Fruit fly (Drosophila melanogaster) whole organism, embryonic: Measurements from ENCODE around the gene Tengl3.
A peak's percentile ranks its signal among the peaks of the same experiment; 100 is the strongest.

ENCODE experiments used
- Aef1 ChIP-seq: fragments of 200-800 bp; sonication (Bioruptor generic); IDR thresholded peaks from 3 replicates; pipeline ENCODE4 v1.3.6; 2022; ENCODE audit warnings: missing biosample characterization, missing genetic modification characterization
- B-H1 ChIP-seq: fragments of 200-800 bp; sonication (Bioruptor generic); IDR thresholded peaks from 3 replicates; pipeline ENCODE4 v1.3.6; 2022; ENCODE audit warnings: missing biosample characterization, missing genetic modification characterization
- CG10431 ChIP-seq: fragments of 200-800 bp; sonication (Bioruptor generic); optimal IDR thresholded peaks from 3 replicates; lab custom pipeline; 2018; ENCODE audit warnings: missing biosample characterization, mild to moderate bottlenecking, missing genetic modification characterization
- CG11093 ChIP-seq: fragments of 200-800 bp; sonication (Bioruptor generic); IDR thresholded peaks from 3 replicates; pipeline ENCODE4 v1.3.6; 2022; ENCODE audit warnings: missing biosample characterization, missing genetic modification characterization
- CG12219 ChIP-seq: fragments of 200-800 bp; sonication (Bioruptor generic); optimal IDR thresholded peaks from 3 replicates; lab custom pipeline; 2018; ENCODE audit warnings: missing biosample characterization, mild to moderate bottlenecking, missing genetic modification characterization
- CG12391 ChIP-seq: fragments of 200-800 bp; sonication (Bioruptor generic); optimal IDR thresholded peaks from 3 replicates; lab custom pipeline; 2018; ENCODE audit warnings: missing biosample characterization, mild to moderate bottlenecking, missing genetic modification characterization, moderate library complexity
- CG13287 ChIP-seq: fragments of 200-800 bp; sonication (Bioruptor generic); IDR thresholded peaks from 2 replicates; pipeline ENCODE4 v1.3.6; 2022; ENCODE audit warnings: missing biosample characterization, missing genetic modification characterization; ENCODE audit not compliant: partially characterized antibody
- CG13775 ChIP-seq: fragments of 200-800 bp; sonication (Bioruptor generic); optimal IDR thresholded peaks from 3 replicates; lab custom pipeline; 2017; ENCODE audit warnings: missing biosample characterization, mild to moderate bottlenecking, missing genetic modification characterization
- CG1529 ChIP-seq: fragments of 200-800 bp; sonication (Bioruptor generic); optimal IDR thresholded peaks from 3 replicates; lab custom pipeline; 2018; ENCODE audit warnings: missing biosample characterization, missing genetic modification characterization
- CG16779 ChIP-seq: fragments of 200-800 bp; sonication (Bioruptor generic); IDR thresholded peaks from 2 replicates; pipeline ENCODE4 v1.3.6; 2022; ENCODE audit warnings: missing biosample characterization, missing genetic modification characterization
- CG17568 ChIP-seq: fragments of 200-800 bp; sonication (Bioruptor generic); optimal IDR thresholded peaks from 2 replicates; lab custom pipeline; 2018; ENCODE audit warnings: missing biosample characterization, mild to moderate bottlenecking, missing genetic modification characterization, moderate library complexity
- CG17829 ChIP-seq: fragments of 200-800 bp; optimal IDR thresholded peaks from 2 replicates; lab custom pipeline; 2019; ENCODE audit warnings: missing biosample characterization, mild to moderate bottlenecking, missing genetic modification characterization, moderate library complexity
- CG2199 ChIP-seq: fragments of 200-800 bp; sonication (Bioruptor generic); IDR thresholded peaks from 3 replicates; pipeline ENCODE4 v1.3.6; 2022; ENCODE audit warnings: missing biosample characterization, missing genetic modification characterization
- CG2875 ChIP-seq: fragments of 200-800 bp; sonication (Bioruptor generic); optimal IDR thresholded peaks from 2 replicates; lab custom pipeline; 2017; ENCODE audit warnings: missing biosample characterization, mild to moderate bottlenecking, missing genetic modification characterization, missing genetic modification reagents
- CG31224 ChIP-seq: fragments of 200-800 bp; sonication (Bioruptor generic); IDR thresholded peaks from 2 replicates; pipeline ENCODE4 v1.3.6; 2022; ENCODE audit warnings: missing biosample characterization, missing genetic modification characterization
- CG3407 ChIP-seq: fragments of 200-800 bp; sonication (Bioruptor generic); optimal IDR thresholded peaks from 2 replicates; lab custom pipeline; 2018; ENCODE audit warnings: missing biosample characterization, mild to moderate bottlenecking, missing genetic modification characterization
- CG34224 ChIP-seq: fragments of 200-800 bp; sonication (Bioruptor generic); IDR thresholded peaks from 3 replicates; pipeline ENCODE4 v1.3.6; 2022; ENCODE audit warnings: missing biosample characterization, missing genetic modification characterization; ENCODE audit not compliant: partially characterized antibody
- CG5180 ChIP-seq: fragments of 200-800 bp; sonication (Bioruptor generic); optimal IDR thresholded peaks from 3 replicates; lab custom pipeline; 2017; ENCODE audit warnings: missing biosample characterization, missing genetic modification characterization, mild to moderate bottlenecking, moderate library complexity, missing genetic modification reagents
- CG8359 ChIP-seq: fragments of 200-800 bp; sonication (Bioruptor generic); optimal IDR thresholded peaks from 2 replicates; lab custom pipeline; 2017; ENCODE audit warnings: missing biosample characterization, mild to moderate bottlenecking, missing genetic modification characterization, borderline replicate concordance
- CG8924 ChIP-seq: fragments of 200-800 bp; optimal IDR thresholded peaks from 3 replicates; lab custom pipeline; 2019; ENCODE audit warnings: missing biosample characterization, mild to moderate bottlenecking, missing genetic modification characterization, moderate library complexity
- CG8944 ChIP-seq: fragments of 200-800 bp; sonication (Bioruptor generic); optimal IDR thresholded peaks from 3 replicates; lab custom pipeline; 2016; ENCODE audit warnings: missing biosample characterization, missing genetic modification characterization
- CG9817 ChIP-seq: fragments of 200-800 bp; sonication (Bioruptor generic); optimal IDR thresholded peaks from 2 replicates; lab custom pipeline; 2018; ENCODE audit warnings: missing biosample characterization, mild to moderate bottlenecking, missing genetic modification characterization, moderate library complexity
- Chrac-16 ChIP-seq: fragments of 200-800 bp; sonication (Bioruptor generic); optimal IDR thresholded peaks from 3 replicates; lab custom pipeline; 2016; ENCODE audit warnings: missing biosample characterization, missing genetic modification characterization
- CkIIα-i1 ChIP-seq: fragments of 200-800 bp; sonication (Bioruptor generic); IDR thresholded peaks from 2 replicates; pipeline ENCODE4 v1.3.6; 2022; ENCODE audit warnings: missing biosample characterization, missing genetic modification characterization
- Dfd ChIP-seq, 2 experiments: fragments of >200 bp; optimal IDR thresholded peaks; 2 replicates each; lab custom pipeline; 2017; ENCODE audit warnings: missing biosample characterization in 2 of 2, missing genetic modification characterization in 2 of 2
- Dip3 ChIP-seq: fragments of 200-800 bp; sonication (Bioruptor generic); optimal IDR thresholded peaks from 3 replicates; lab custom pipeline; 2016; ENCODE audit warnings: missing biosample characterization, missing genetic modification characterization
- Fer3 ChIP-seq: fragments of 200-800 bp; sonication (Bioruptor generic); optimal IDR thresholded peaks from 2 replicates; lab custom pipeline; 2018; ENCODE audit warnings: missing biosample characterization, mild to moderate bottlenecking, missing genetic modification characterization, moderate library complexity
- GATAe ChIP-seq: fragments of 200-800 bp; sonication (Bioruptor generic); conservative IDR thresholded peaks from 2 replicates; pipeline ENCODE4 v1.3.6; 2022; ENCODE audit warnings: missing biosample characterization, missing genetic modification characterization
- HLH3B ChIP-seq: fragments of 200-800 bp; sonication (Bioruptor generic); IDR thresholded peaks from 2 replicates; pipeline ENCODE4 v1.3.6; 2022; ENCODE audit warnings: missing biosample characterization, missing genetic modification characterization
- Hr78 ChIP-seq, 2 experiments: fragments of 200-800 bp in 1 of 2; fragments of >200 bp in 1 of 2; sonication (Bioruptor generic) in 1 of 2; optimal IDR thresholded peaks; 2 replicates each; lab custom pipeline; 2017 to 2019; ENCODE audit warnings: missing biosample characterization in 2 of 2, missing genetic modification characterization in 2 of 2, mild to moderate bottlenecking in 1 of 2, moderate library complexity in 1 of 2
- Max ChIP-seq: fragments of 200-800 bp; sonication (Bioruptor generic); optimal IDR thresholded peaks from 2 replicates; lab custom pipeline; 2016; ENCODE audit warnings: missing biosample characterization, mild to moderate bottlenecking, missing genetic modification characterization
- Mrtf ChIP-seq: fragments of 200-800 bp; sonication (Bioruptor generic); IDR thresholded peaks from 3 replicates; pipeline ENCODE4 v1.3.6; 2022; ENCODE audit warnings: missing biosample characterization, missing genetic modification characterization
- NC2α ChIP-seq: fragments of 200-800 bp; sonication (Bioruptor generic); optimal IDR thresholded peaks from 2 replicates; lab custom pipeline; 2016; ENCODE audit warnings: missing biosample characterization, missing genetic modification characterization
- Spps ChIP-seq: fragments of 200-800 bp; sonication (Bioruptor generic); optimal IDR thresholded peaks from 2 replicates; lab custom pipeline; 2018; ENCODE audit warnings: missing biosample characterization, mild to moderate bottlenecking, missing genetic modification characterization
- TFAM ChIP-seq: fragments of 200-800 bp; sonication (Bioruptor generic); optimal IDR thresholded peaks from 2 replicates; lab custom pipeline; 2017; ENCODE audit warnings: missing biosample characterization, missing genetic modification characterization, inconsistent platforms
- ab ChIP-seq: fragments of 200-800 bp; sonication (Bioruptor generic); optimal IDR thresholded peaks from 2 replicates; lab custom pipeline; 2016; ENCODE audit warnings: missing biosample characterization, missing genetic modification characterization
- ac ChIP-seq: fragments of 200-800 bp; sonication (Bioruptor generic); optimal IDR thresholded peaks from 3 replicates; lab custom pipeline; 2017; ENCODE audit warnings: missing biosample characterization, mild to moderate bottlenecking, missing genetic modification characterization
- cwo ChIP-seq: fragments of 200-800 bp; sonication (Bioruptor generic); optimal IDR thresholded peaks from 3 replicates; lab custom pipeline; 2017; ENCODE audit warnings: missing biosample characterization, missing genetic modification characterization, mild to moderate bottlenecking, moderate library complexity, missing genetic modification reagents
- ems ChIP-seq: fragments of 200-800 bp; sonication (Bioruptor generic); optimal IDR thresholded peaks from 3 replicates; lab custom pipeline; 2016; ENCODE audit warnings: missing biosample characterization, missing genetic modification characterization
- ewg ChIP-seq: fragments of 200-800 bp; sonication (Bioruptor generic); optimal IDR thresholded peaks from 3 replicates; lab custom pipeline; 2017; ENCODE audit warnings: mild to moderate bottlenecking, missing biosample characterization, missing genetic modification reagents, missing genetic modification characterization
- nmo ChIP-seq: fragments of 200-800 bp; sonication (Bioruptor generic); optimal IDR thresholded peaks from 2 replicates; lab custom pipeline; 2018; ENCODE audit warnings: missing biosample characterization, mild to moderate bottlenecking, missing genetic modification characterization, moderate library complexity
- odd ChIP-seq: fragments of 200-800 bp; sonication (Bioruptor generic); optimal IDR thresholded peaks from 2 replicates; lab custom pipeline; 2017; ENCODE audit warnings: missing biosample characterization, mild to moderate bottlenecking, missing genetic modification characterization
- pan ChIP-seq, 4 experiments: fragments of >200 bp in 3 of 4; fragments of 200-800 bp in 1 of 4; sonication (Bioruptor generic) in 1 of 4; optimal IDR thresholded peaks in 3 of 4; IDR thresholded peaks in 1 of 4; 2 replicates each; pipeline versions ENCODE4 v1.3.6 to Lab custom; 2017 to 2022; ENCODE audit warnings: missing biosample characterization in 2 of 4, missing genetic modification characterization in 2 of 4, mixed read lengths in 1 of 4
- pita ChIP-seq: fragments of 200-800 bp; sonication (Bioruptor generic); optimal IDR thresholded peaks from 2 replicates; lab custom pipeline; 2017; ENCODE audit warnings: missing biosample characterization, mild to moderate bottlenecking, missing genetic modification characterization
- sens ChIP-seq: fragments of 200-800 bp; sonication (Bioruptor generic); peaks from one replicate; lab custom pipeline; 2016; ENCODE audit warnings: missing biosample characterization, missing genetic modification characterization
- slp2 ChIP-seq: fragments of 200-800 bp; sonication (Bioruptor generic); optimal IDR thresholded peaks from 2 replicates; lab custom pipeline; 2016; ENCODE audit warnings: missing biosample characterization, missing genetic modification characterization
- stc ChIP-seq: fragments of 200-800 bp; sonication (Bioruptor generic); IDR thresholded peaks from 2 replicates; pipeline ENCODE4 v1.3.6; 2022; ENCODE audit warnings: missing biosample characterization, missing genetic modification characterization
- unpg ChIP-seq: fragments of 200-800 bp; sonication (Bioruptor generic); optimal IDR thresholded peaks from 3 replicates; lab custom pipeline; 2018; ENCODE audit warnings: missing biosample characterization, mild to moderate bottlenecking, missing genetic modification characterization, moderate library complexity
- wor ChIP-seq: fragments of 200-800 bp; sonication (Bioruptor generic); IDR thresholded peaks from 2 replicates; pipeline ENCODE4 v1.3.6; 2022; ENCODE audit warnings: missing biosample characterization, missing genetic modification characterization
- zf30C ChIP-seq: fragments of 200-800 bp; sonication (Bioruptor generic); optimal IDR thresholded peaks from 3 replicates; lab custom pipeline; 2018; ENCODE audit warnings: missing biosample characterization, mild to moderate bottlenecking, missing genetic modification characterization
- zfh1 ChIP-seq: fragments of 200-800 bp; sonication (Bioruptor generic); IDR thresholded peaks from 3 replicates; pipeline ENCODE4 v1.3.6; 2022; ENCODE audit warnings: missing biosample characterization, missing genetic modification characterization

Gene Tengl3

DNA sequence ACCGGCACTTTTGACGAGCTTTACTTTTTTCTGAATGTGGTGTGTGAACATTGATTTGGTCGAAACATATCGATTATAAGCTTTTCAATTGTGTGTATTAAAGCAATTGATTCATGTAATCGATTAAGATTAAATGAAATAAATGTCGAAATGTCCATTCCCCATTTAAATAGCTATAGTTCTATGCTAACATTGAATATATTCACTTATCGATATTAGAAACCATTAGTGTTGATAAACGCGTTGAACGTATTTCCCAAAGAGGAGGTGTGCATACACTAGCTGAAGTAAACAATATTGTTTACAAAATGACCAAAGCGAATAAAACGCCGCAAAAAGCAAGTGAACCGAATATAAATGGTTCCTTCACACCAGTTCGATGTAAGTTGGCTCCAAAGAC, 24.0 kb downstream of the Tengl3 start, which contains the start of the genes Uch and CG34174 (continued):
- no peak for TF ChIP-seq CG2875
- no peak for TF ChIP-seq CG1529
- peak; percentile 19 for TF ChIP-seq CG17829 (tag; lab: Kevin White, UChicago)
- no peak for TF ChIP-seq Fer3 (tag; lab: Kevin White, UChicago)
- no peak for TF ChIP-seq Dfd (GFP tag; optimal IDR thresholded peaks at IDR 0.05; lab: Kevin White, UChicago)
- TF ChIP-seq CG17568, result no peak
- no peak for TF ChIP-seq zf30C (GFP tag; lab: Kevin White, UChicago)
- no peak for TF ChIP-seq NC2α (GFP tag; lab: Kevin White, UChicago)
- TF ChIP-seq CG31224 (GFP tag; lab: Robert Waterston, UW), result no peak
- no peak for TF ChIP-seq slp2 (GFP tag; lab: Kevin White, UChicago)
- no peak for TF ChIP-seq TFAM (GFP tag; lab: Kevin White, UChicago)
- no peak for TF ChIP-seq GATAe (GFP tag; lab: Robert Waterston, UW)
- no peak for TF ChIP-seq wor (GFP tag; lab: Robert Waterston, UW)
- TF ChIP-seq Max (GFP tag; lab: Kevin White, UChicago), result peak; percentile 20
- no peak for TF ChIP-seq HLH3B (GFP tag; lab: Robert Waterston, UW)
- TF ChIP-seq Dip3, result no peak
- TF ChIP-seq CkIIα-i1 (GFP tag; lab: Robert Waterston, UW), result no peak
- TF ChIP-seq CG8924 (tag; lab: Kevin White, UChicago), result no peak
- no peak for TF ChIP-seq pita (GFP tag; lab: Kevin White, UChicago)
- no peak for TF ChIP-seq pan (optimal IDR thresholded peaks at IDR 0.05; lab: Kevin White, UChicago)
- no peak for TF ChIP-seq pan (GFP tag; optimal IDR thresholded peaks at IDR 0.05 in 1 of 2, IDR thresholded peaks at IDR 0.05 in 1 of 2)
- TF ChIP-seq ems, result no peak
- TF ChIP-seq CG13287 (GFP tag; lab: Robert Waterston, UW), result peak; percentile 87
- TF ChIP-seq ewg (GFP tag; lab: Kevin White, UChicago), result peak; percentile 25
- peak; percentile 5 for TF ChIP-seq Chrac-16 (GFP tag; lab: Kevin White, UChicago)
- TF ChIP-seq Mrtf, result no peak
- no peak for TF ChIP-seq CG8944 (GFP tag; lab: Kevin White, UChicago)
- no peak for TF ChIP-seq ab (GFP tag; lab: Kevin White, UChicago)
- peak; percentile 81 for TF ChIP-seq sens (GFP tag; lab: Kevin White, UChicago)
- TF ChIP-seq CG11093 (GFP tag; lab: Robert Waterston, UW), result no peak
- no peak for TF ChIP-seq CG8359
- TF ChIP-seq B-H1 (GFP tag; lab: Robert Waterston, UW), result no peak
- no peak for TF ChIP-seq Hr78 (GFP tag; optimal IDR thresholded peaks at IDR 0.05; lab: Kevin White, UChicago)
- TF ChIP-seq CG10431 (GFP tag; lab: Kevin White, UChicago), result no peak
- no peak for TF ChIP-seq odd (GFP tag; lab: Kevin White, UChicago)
- TF ChIP-seq CG12391, result no peak
- no peak for TF ChIP-seq CG12219
- TF ChIP-seq CG5180, result no peak
- TF ChIP-seq Aef1 (GFP tag; lab: Robert Waterston, UW), result no peak
- TF ChIP-seq stc, result no peak
- TF ChIP-seq CG13775 (GFP tag; lab: Kevin White, UChicago), result no peak
- TF ChIP-seq CG34224 (GFP tag; lab: Robert Waterston, UW), result peak; percentile 68; the same call in 2 of the 3 replicates
- no peak for TF ChIP-seq ac (GFP tag; lab: Kevin White, UChicago)
- no peak for TF ChIP-seq Spps (tag; lab: Kevin White, UChicago)
- peak; percentile 71 for TF ChIP-seq nmo
- TF ChIP-seq CG9817 (tag; lab: Kevin White, UChicago), result no peak
- TF ChIP-seq CG3407 (GFP tag; lab: Kevin White, UChicago), result no peak
- no peak for TF ChIP-seq zfh1 (GFP tag; lab: Robert Waterston, UW)
- TF ChIP-seq cwo, result no peak
- TF ChIP-seq CG16779, result no peak
- no peak for TF ChIP-seq CG2199 (GFP tag; lab: Robert Waterston, UW)
- TF ChIP-seq unpg (GFP tag; lab: Kevin White, UChicago), result no peak
